Fruit fly (Drosophila melanogaster): ENCODE measurements around the gene Arp2.

dm6 chrX:16598336-16598977, 44.7 kb upstream of the Arp2 start:
- TF ChIP-seq CG8478 (optimal IDR thresholded peaks at IDR 0.05) = no peak
- no peak for TF ChIP-seq CTCF (optimal IDR thresholded peaks at IDR 0.05)
